Fruit fly (Drosophila melanogaster) whole organism, pupa: ENCODE results near the gene CAH9.

Source experiments
- CG10348 ChIP-seq: fragments of 200-800 bp; sonication (Bioruptor generic); IDR thresholded peaks from 2 replicates; pipeline ENCODE4 v1.3.6; 2022; ENCODE audit warnings: missing biosample characterization, missing genetic modification characterization
- CG12605 ChIP-seq: fragments of 200-800 bp; sonication (Bioruptor generic); IDR thresholded peaks from 2 replicates; pipeline ENCODE4 v1.3.6; 2022; ENCODE audit warnings: missing biosample characterization, missing genetic modification characterization
- CG13204 ChIP-seq: fragments of 200-800 bp; sonication (Bioruptor generic); optimal IDR thresholded peaks from 2 replicates; lab custom pipeline; 2018; ENCODE audit warnings: missing biosample characterization, mild to moderate bottlenecking, missing genetic modification characterization, moderate library complexity
- CG14655 ChIP-seq: fragments of 200-800 bp; sonication (Bioruptor generic); optimal IDR thresholded peaks from 3 replicates; lab custom pipeline; 2017; ENCODE audit warnings: mild to moderate bottlenecking, missing biosample characterization, missing genetic modification reagents, missing genetic modification characterization
- CG15710 ChIP-seq: fragments of 200-800 bp; sonication (Bioruptor generic); optimal IDR thresholded peaks from 2 replicates; lab custom pipeline; 2018; ENCODE audit warnings: missing biosample characterization, mild to moderate bottlenecking, missing genetic modification characterization, moderate library complexity
- CG17806 ChIP-seq: fragments of 200-800 bp; sonication (Bioruptor generic); optimal IDR thresholded peaks from 2 replicates; lab custom pipeline; 2018; ENCODE audit warnings: missing biosample characterization, mild to moderate bottlenecking, missing genetic modification characterization, moderate library complexity
- CG32121 ChIP-seq: fragments of 200-800 bp; sonication (Bioruptor generic); IDR thresholded peaks from 2 replicates; pipeline ENCODE4 v1.3.6; 2022; ENCODE audit warnings: missing biosample characterization, missing genetic modification characterization
- CG34367 ChIP-seq: fragments of 200-800 bp; sonication (Bioruptor generic); optimal IDR thresholded peaks from 2 replicates; lab custom pipeline; 2018; ENCODE audit warnings: missing biosample characterization, mild to moderate bottlenecking, missing genetic modification characterization
- CG4496 ChIP-seq: fragments of 200-800 bp; sonication (Bioruptor generic); IDR thresholded peaks from 3 replicates; pipeline ENCODE4 v1.3.6; 2022; ENCODE audit warnings: missing biosample characterization, missing genetic modification characterization
- CG8159 ChIP-seq: fragments of 200-800 bp; sonication (Bioruptor generic); optimal IDR thresholded peaks from 3 replicates; lab custom pipeline; 2018; ENCODE audit warnings: missing biosample characterization, mild to moderate bottlenecking, missing genetic modification characterization, moderate library complexity
- CG8301 ChIP-seq: fragments of 200-800 bp; sonication (Bioruptor generic); optimal IDR thresholded peaks from 2 replicates; lab custom pipeline; 2018; ENCODE audit warnings: missing biosample characterization, mild to moderate bottlenecking, missing genetic modification characterization
- CG9948 ChIP-seq: fragments of 200-800 bp; sonication (Bioruptor generic); optimal IDR thresholded peaks from 2 replicates; lab custom pipeline; 2018; ENCODE audit warnings: missing biosample characterization, mild to moderate bottlenecking, missing genetic modification characterization, moderate library complexity
- D1 ChIP-seq: fragments of 200-800 bp; sonication (Bioruptor generic); optimal IDR thresholded peaks from 2 replicates; lab custom pipeline; 2018; ENCODE audit warnings: missing biosample characterization, mild to moderate bottlenecking, missing genetic modification characterization, moderate library complexity
- EcR ChIP-seq: fragments of 200-800 bp; sonication (Bioruptor generic); optimal IDR thresholded peaks from 3 replicates; lab custom pipeline; 2019; ENCODE audit warnings: missing biosample characterization, missing genetic modification characterization, mild to moderate bottlenecking, moderate library complexity, missing genetic modification reagents
- Ets98B ChIP-seq: fragments of 200-800 bp; sonication (Bioruptor generic); IDR thresholded peaks from 2 replicates; pipeline ENCODE4 v1.3.6; 2022; ENCODE audit warnings: missing biosample characterization, missing genetic modification characterization
- Pif1A ChIP-seq: fragments of 200-800 bp; sonication (Bioruptor generic); optimal IDR thresholded peaks from 3 replicates; lab custom pipeline; 2016; ENCODE audit warnings: missing biosample characterization, missing genetic modification characterization
- Pif1B ChIP-seq: fragments of 200-800 bp; sonication (Bioruptor generic); optimal IDR thresholded peaks from 3 replicates; lab custom pipeline; 2016; ENCODE audit warnings: missing biosample characterization, missing genetic modification characterization
- Snoo ChIP-seq: fragments of 200-800 bp; sonication (Bioruptor generic); optimal IDR thresholded peaks from 3 replicates; lab custom pipeline; 2017; ENCODE audit warnings: missing biosample characterization, mild to moderate bottlenecking, missing genetic modification characterization, inconsistent platforms
- fd96Ca ChIP-seq: fragments of 200-800 bp; sonication (Bioruptor generic); IDR thresholded peaks from 3 replicates; pipeline ENCODE4 v1.3.6; 2022; ENCODE audit warnings: missing biosample characterization, missing genetic modification characterization
- gl ChIP-seq: fragments of 200-800 bp; sonication (Bioruptor generic); optimal IDR thresholded peaks from 2 replicates; lab custom pipeline; 2018; ENCODE audit warnings: missing biosample characterization, mild to moderate bottlenecking, missing genetic modification characterization
- rn ChIP-seq: fragments of 200-800 bp; sonication (Bioruptor generic); IDR thresholded peaks from 2 replicates; pipeline ENCODE4 v1.3.6; 2022; ENCODE audit warnings: missing biosample characterization, missing genetic modification characterization

CAH9 gene

dm6 chr3R:27087549-27087948, 18.4 kb downstream of the CAH9 start, which contains the start of gene Cpr97Ea:
TSS of gene Cpr97Ea (minus strand) at chr3R:27087778.
- no peak for TF ChIP-seq CG12605 (GFP tag; lab: Robert Waterston, UW)
- no peak for TF ChIP-seq CG9948 (tag; lab: Kevin White, UChicago)
- peak; percentile 53 for TF ChIP-seq CG13204
- peak; percentile 70 for TF ChIP-seq EcR
- TF ChIP-seq CG15710 (tag; lab: Kevin White, UChicago), result no peak

dm6 chr3R:27084528-27085052, 21.4 kb downstream of the CAH9 start:
- TF ChIP-seq gl (peak; percentile 11), CG15710 (tag; lab: Kevin White, UChicago) (no peak), Pif1A (GFP tag; lab: Kevin White, UChicago) (peak; percentile 62), CG12605 (GFP tag; lab: Robert Waterston, UW) (peak; percentile 62), CG9948 (tag; lab: Kevin White, UChicago) (peak; percentile 18), EcR (peak; percentile 91), CG14655 (GFP tag; lab: Kevin White, UChicago) (peak; percentile 42), fd96Ca (GFP tag; lab: Robert Waterston, UW) (no peak), CG8301 (tag; lab: Kevin White, UChicago) (peak; percentile 6), CG4496 (peak; percentile 70; the same call in 2 of the 3 replicates), CG8159 (tag; lab: Kevin White, UChicago) (peak; percentile 74), Ets98B (GFP tag; lab: Robert Waterston, UW) (0 out of 2 replicates have a peak, but pooled peaks have one; percentile 10), D1 (tag; lab: Kevin White, UChicago) (no peak), CG32121 (GFP tag; lab: Robert Waterston, UW) (peak; percentile 25; the same call in 1 of the 2 replicates), CG17806 (tag; lab: Kevin White, UChicago) (peak; percentile 54), Pif1B (GFP tag; lab: Kevin White, UChicago) (no peak)

- TF ChIP-seq Pif1B (GFP tag; lab: Kevin White, UChicago), result no peak
- TF ChIP-seq CG34367, result no peak
- TF ChIP-seq Pif1A (GFP tag; lab: Kevin White, UChicago), result no peak
- TF ChIP-seq CG10348 (GFP tag; lab: Robert Waterston, UW), result no peak
- TF ChIP-seq CG15710 (tag; lab: Kevin White, UChicago), result no peak
- no peak for TF ChIP-seq CG13204
- no peak for TF ChIP-seq gl
- no peak for TF ChIP-seq D1 (tag; lab: Kevin White, UChicago)
These were observed 23.2 kb downstream of the CAH9 start for dm6 chr3R:27082752-27083151.

dm6 chr3R:27076618-27077017, 29.4 kb downstream of the CAH9 start:
- TF ChIP-seq CG12605 (GFP tag; lab: Robert Waterston, UW), result no peak
- TF ChIP-seq D1 (tag; lab: Kevin White, UChicago), result no peak
- no peak for TF ChIP-seq CG34367
- TF ChIP-seq CG4496, result no peak
- TF ChIP-seq CG10348 (GFP tag; lab: Robert Waterston, UW), result no peak
- no peak for TF ChIP-seq CG8301 (tag; lab: Kevin White, UChicago)
- no peak for TF ChIP-seq gl
- no peak for TF ChIP-seq CG32121 (GFP tag; lab: Robert Waterston, UW)
- TF ChIP-seq, all 21 proteins: peak for 0

- 0 out of 2 replicates have a peak, but pooled peaks have one; percentile 34 for TF ChIP-seq CG12605 (GFP tag; lab: Robert Waterston, UW)
- TF ChIP-seq CG4496, result 0 out of 3 replicates have a peak, but pooled peaks have one; percentile 34
- no peak for TF ChIP-seq CG15710 (tag; lab: Kevin White, UChicago)
These were observed 30.3 kb downstream of the CAH9 start, which contains the start of gene CG14257 for dm6 chr3R:27075694-27076093. TSS of gene CG14257 (plus strand) at chr3R:27075870.

dm6 chr3R:27070906-27071498, 35.0 kb downstream of the CAH9 start:
- TF ChIP-seq Ets98B (GFP tag; lab: Robert Waterston, UW) (peak; percentile 17; the same call in 1 of the 2 replicates), CG12605 (GFP tag; lab: Robert Waterston, UW) (no peak), CG4496 (peak; percentile 47; the same call in 1 of the 3 replicates), CG32121 (GFP tag; lab: Robert Waterston, UW) (peak; percentile 55; the same call in 1 of the 2 replicates), EcR (no peak)

dm6 chr3R:27069810-27070625, 36.0 kb downstream of the CAH9 start, which contains the start of gene spz:
TSS of gene spz (minus strand) at chr3R:27070070.
- TF ChIP-seq CG9948 (tag; lab: Kevin White, UChicago) (no peak), CG32121 (GFP tag; lab: Robert Waterston, UW) (no peak; the same call in none of the 2 replicates), Ets98B (GFP tag; lab: Robert Waterston, UW) (peak; percentile 47; the same call in 1 of the 2 replicates), Snoo (no peak), fd96Ca (GFP tag; lab: Robert Waterston, UW) (peak; percentile 54; the same call in 1 of the 3 replicates), CG8159 (tag; lab: Kevin White, UChicago) (no peak), CG17806 (tag; lab: Kevin White, UChicago) (no peak), CG34367 (no peak), CG15710 (tag; lab: Kevin White, UChicago) (no peak), Pif1B (GFP tag; lab: Kevin White, UChicago) (peak; percentile 5), gl (no peak), rn (no peak), CG12605 (GFP tag; lab: Robert Waterston, UW) (peak; percentile 38; the same call in 1 of the 2 replicates), Pif1A (GFP tag; lab: Kevin White, UChicago) (no peak), CG8301 (tag; lab: Kevin White, UChicago) (no peak), CG13204 (peak; percentile 100), D1 (tag; lab: Kevin White, UChicago) (no peak), CG4496 (peak; percentile 69), CG14655 (GFP tag; lab: Kevin White, UChicago) (no peak), EcR (peak; percentile 48)
- TF ChIP-seq, all 21 proteins: peak for 7
